Worm (Caenorhabditis elegans) whole organism, young adult: Measurements from ENCODE around the gene T13H5.1.

ENCODE experiments used
- T07F8.4 ChIP-seq: sonication (generic microtip); optimal IDR thresholded peaks from 2 replicates; lab custom pipeline; 2016; ENCODE audit warnings: mild to moderate bottlenecking, missing genetic modification characterization, moderate library complexity, missing compliant biosample characterization
- ama-1 ChIP-seq, 3 experiments: fragments of 150-350 bp in 1 of 3; sonication (generic microtip) in 2 of 3; optimal IDR thresholded peaks; 2 replicates each; lab custom pipeline; 2014 to 2018; ENCODE audit warnings: missing biosample characterization in 2 of 3, missing genetic modification characterization in 2 of 3, missing genetic modification reagents in 2 of 3
- lin-26 ChIP-seq: fragments of 200-800 bp; sonication (Bioruptor generic); IDR thresholded peaks from 2 replicates; pipeline ENCODE4 v1.3.6; 2022; ENCODE audit warnings: missing genetic modification reagents, missing genetic modification characterization, missing compliant biosample characterization
- madf-6 ChIP-seq: fragments of 200-800 bp; sonication (Bioruptor generic); IDR thresholded peaks from 2 replicates; pipeline ENCODE4 v1.3.6; 2022; ENCODE audit warnings: missing genetic modification reagents, missing genetic modification characterization, missing compliant biosample characterization
- pha-4 ChIP-seq: fragments of 150-350 bp; sonication (generic microtip); optimal IDR thresholded peaks from 2 replicates; lab custom pipeline; 2014; ENCODE audit warnings: missing biosample characterization, missing genetic modification reagents, missing genetic modification characterization
- xnd-1 ChIP-seq: sonication (generic microtip); optimal IDR thresholded peaks from 2 replicates; lab custom pipeline; 2016; ENCODE audit warnings: missing genotype, missing genetic modification reagents, missing genetic modification characterization, missing compliant biosample characterization

DNA sequence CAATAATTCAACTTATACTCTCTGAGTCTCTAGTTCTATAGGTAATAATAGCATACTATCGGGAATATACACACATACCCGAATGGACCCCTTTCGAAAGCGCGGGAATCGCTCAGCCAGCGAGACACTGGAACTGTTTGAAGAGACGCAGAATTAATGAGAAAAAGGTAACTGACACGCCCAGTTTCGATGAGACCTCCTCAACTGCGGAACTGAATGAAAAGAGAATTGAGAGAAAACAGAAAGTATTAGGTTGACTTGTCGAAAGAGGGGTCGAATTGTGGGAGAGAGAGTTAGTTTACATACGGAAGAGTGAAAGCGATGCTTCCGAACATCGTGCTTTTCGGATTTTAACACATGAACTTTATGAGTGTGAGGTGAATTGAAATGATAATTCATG, 23.2 kb upstream of the T13H5.1 start:
- TF ChIP-seq lin-26 (no peak), madf-6 (no peak), pha-4 (tag; lab: Kevin White, UChicago) (no peak), T07F8.4 (tag; lab: Kevin White, UChicago) (no peak), xnd-1 (tag; lab: Kevin White, UChicago) (no peak), ama-1 (optimal IDR thresholded peaks at IDR 0.05; lab: Kevin White, UChicago) (no peak), ama-1 (GFP tag; optimal IDR thresholded peaks at IDR 0.05; lab: Kevin White, UChicago) (no peak)
